Fruit fly (Drosophila melanogaster): ENCODE data around the gene Tace.

dm6 chr3R:30014480-30014879 is 14.2 kb downstream of the Tace start:
- TF ChIP-seq EcR (GFP tag; optimal IDR thresholded peaks at IDR 0.05): no peak
- TF ChIP-seq CG8478 (optimal IDR thresholded peaks at IDR 0.05): no peak
- no peak for TF ChIP-seq psq (optimal IDR thresholded peaks at IDR 0.05)

Measured in whole organism.